Worm (Caenorhabditis elegans) whole organism, late embryonic: Measurements from ENCODE around the gene F11D11.3.

ENCODE experiments used
- C08G9.2 ChIP-seq: sonication (generic microtip); optimal IDR thresholded peaks from 2 replicates; lab custom pipeline; 2016; ENCODE audit warnings: mild to moderate bottlenecking, missing genetic modification characterization, moderate library complexity, missing compliant biosample characterization
- F13H6.1 ChIP-seq: sonication (generic microtip); optimal IDR thresholded peaks from 2 replicates; lab custom pipeline; 2016; ENCODE audit warnings: missing genetic modification characterization, missing compliant biosample characterization
- che-1 ChIP-seq: sonication (generic microtip); optimal IDR thresholded peaks from 2 replicates; lab custom pipeline; 2016; ENCODE audit warnings: mild to moderate bottlenecking, missing genetic modification characterization, missing compliant biosample characterization
- dmd-4 ChIP-seq: sonication (generic microtip); optimal IDR thresholded peaks from 2 replicates; lab custom pipeline; 2016; ENCODE audit warnings: borderline replicate concordance, missing genetic modification characterization, missing compliant biosample characterization
- fkh-10 ChIP-seq: fragments of 150-350 bp; optimal IDR thresholded peaks from 2 replicates; lab custom pipeline; 2014; ENCODE audit warnings: missing biosample characterization, missing genetic modification reagents, missing genetic modification characterization
- hlh-30 ChIP-seq: sonication (generic microtip); optimal IDR thresholded peaks from 2 replicates; lab custom pipeline; 2017; ENCODE audit warnings: antibody characterized with exemption, missing genetic modification characterization, missing compliant biosample characterization; ENCODE audit not compliant: insufficient read depth
- pqm-1 ChIP-seq: sonication (generic microtip); optimal IDR thresholded peaks from 2 replicates; lab custom pipeline; 2016; ENCODE audit warnings: missing genetic modification characterization, missing compliant biosample characterization

ce11 chrV:18722510-18723299 is 37.4 kb downstream of the F11D11.3 start:
- TF ChIP-seq F13H6.1 (tag; lab: Kevin White, UChicago) (no peak), C08G9.2 (tag; lab: Kevin White, UChicago) (no peak), hlh-30 (no peak), fkh-10 (GFP tag; lab: Kevin White, UChicago) (no peak), che-1 (tag; lab: Kevin White, UChicago) (no peak), dmd-4 (no peak), pqm-1 (tag; lab: Kevin White, UChicago) (no peak)
